Fruit fly (Drosophila melanogaster) whole organism, adult: ENCODE measurements around the gene CG12992.

Source experiments
- CG11617 ChIP-seq: fragments of 200-800 bp; sonication (Bioruptor generic); optimal IDR thresholded peaks from 2 replicates; lab custom pipeline; 2017; ENCODE audit warnings: mild to moderate bottlenecking, missing biosample characterization, missing genetic modification reagents, missing genetic modification characterization
- CG12768 ChIP-seq: fragments of 200-800 bp; sonication (Bioruptor generic); optimal IDR thresholded peaks from 2 replicates; lab custom pipeline; 2017; ENCODE audit warnings: missing biosample characterization, missing genetic modification characterization, mild to moderate bottlenecking, moderate library complexity, missing genetic modification reagents
- CG14711 ChIP-seq: fragments of 200-800 bp; sonication (Bioruptor generic); optimal IDR thresholded peaks from 2 replicates; lab custom pipeline; 2018; ENCODE audit warnings: missing biosample characterization, mild to moderate bottlenecking, missing genetic modification characterization, moderate library complexity
- CG1620 ChIP-seq: fragments of 200-800 bp; sonication (Bioruptor generic); optimal IDR thresholded peaks from 2 replicates; lab custom pipeline; 2016; ENCODE audit warnings: missing biosample characterization, missing genetic modification characterization
- CG33017 ChIP-seq: fragments of 200-800 bp; sonication (Bioruptor generic); optimal IDR thresholded peaks from 2 replicates; lab custom pipeline; 2018; ENCODE audit warnings: missing biosample characterization, mild to moderate bottlenecking, missing genetic modification characterization, moderate library complexity
- CG5204 ChIP-seq: fragments of 200-800 bp; sonication (Bioruptor generic); optimal IDR thresholded peaks from 2 replicates; lab custom pipeline; 2016; ENCODE audit warnings: missing biosample characterization, missing genetic modification characterization
- CG7045 ChIP-seq: fragments of 200-800 bp; sonication (Bioruptor generic); optimal IDR thresholded peaks from 2 replicates; lab custom pipeline; 2017; ENCODE audit warnings: missing biosample characterization, mild to moderate bottlenecking, missing genetic modification characterization
- CG7101 ChIP-seq: fragments of 200-800 bp; sonication (Bioruptor generic); optimal IDR thresholded peaks from 2 replicates; lab custom pipeline; 2018; ENCODE audit warnings: missing biosample characterization, mild to moderate bottlenecking, missing genetic modification characterization, moderate library complexity
- Clk ChIP-seq: fragments of 200-800 bp; sonication (Bioruptor generic); optimal IDR thresholded peaks from 2 replicates; lab custom pipeline; 2017; ENCODE audit warnings: missing biosample characterization, missing genetic modification characterization
- Crg-1 ChIP-seq: fragments of 200-800 bp; sonication (Bioruptor generic); optimal IDR thresholded peaks from 2 replicates; lab custom pipeline; 2016; ENCODE audit warnings: missing biosample characterization, missing genetic modification characterization
- Hr96 ChIP-seq: fragments of 200-800 bp; sonication (Bioruptor generic); optimal IDR thresholded peaks from 2 replicates; lab custom pipeline; 2016; ENCODE audit warnings: missing biosample characterization, missing genetic modification characterization
- Mnt ChIP-seq: fragments of 200-800 bp; sonication (Bioruptor generic); optimal IDR thresholded peaks from 2 replicates; lab custom pipeline; 2016; ENCODE audit warnings: missing biosample characterization, mild to moderate bottlenecking, missing genetic modification characterization
- bab1 ChIP-seq: fragments of 200-800 bp; sonication (Bioruptor generic); optimal IDR thresholded peaks from 3 replicates; lab custom pipeline; 2019; ENCODE audit warnings: missing biosample characterization, mild to moderate bottlenecking, missing genetic modification characterization, moderate library complexity
- cic ChIP-seq: fragments of 200-800 bp; sonication (Bioruptor generic); optimal IDR thresholded peaks from 2 replicates; lab custom pipeline; 2017; ENCODE audit warnings: missing biosample characterization, mild to moderate bottlenecking, missing genetic modification characterization, moderate library complexity
- cnc ChIP-seq, 2 experiments: fragments of >200 bp; optimal IDR thresholded peaks; 2 replicates each; lab custom pipeline; 2017
- kay ChIP-seq: fragments of 200-800 bp; sonication (Bioruptor generic); peaks from one replicate; lab custom pipeline; 2016; ENCODE audit warnings: missing biosample characterization, missing genetic modification characterization, borderline replicate concordance
- ovo ChIP-seq: fragments of 200-800 bp; sonication (Bioruptor generic); optimal IDR thresholded peaks from 2 replicates; lab custom pipeline; 2016; ENCODE audit warnings: missing biosample characterization, missing genetic modification characterization
- pad ChIP-seq: fragments of 200-800 bp; sonication (Bioruptor generic); optimal IDR thresholded peaks from 3 replicates; lab custom pipeline; 2017; ENCODE audit warnings: missing biosample characterization, missing genetic modification characterization, mild to moderate bottlenecking, moderate library complexity, missing genetic modification reagents
- tj ChIP-seq: fragments of 200-800 bp; sonication (Bioruptor generic); optimal IDR thresholded peaks from 3 replicates; lab custom pipeline; 2017; ENCODE audit warnings: missing biosample characterization, mild to moderate bottlenecking, missing genetic modification characterization, moderate library complexity
- toe ChIP-seq: fragments of 200-800 bp; sonication (Bioruptor generic); optimal IDR thresholded peaks from 2 replicates; lab custom pipeline; 2016; ENCODE audit warnings: missing biosample characterization, missing genetic modification characterization

Gene CG12992

DNA sequence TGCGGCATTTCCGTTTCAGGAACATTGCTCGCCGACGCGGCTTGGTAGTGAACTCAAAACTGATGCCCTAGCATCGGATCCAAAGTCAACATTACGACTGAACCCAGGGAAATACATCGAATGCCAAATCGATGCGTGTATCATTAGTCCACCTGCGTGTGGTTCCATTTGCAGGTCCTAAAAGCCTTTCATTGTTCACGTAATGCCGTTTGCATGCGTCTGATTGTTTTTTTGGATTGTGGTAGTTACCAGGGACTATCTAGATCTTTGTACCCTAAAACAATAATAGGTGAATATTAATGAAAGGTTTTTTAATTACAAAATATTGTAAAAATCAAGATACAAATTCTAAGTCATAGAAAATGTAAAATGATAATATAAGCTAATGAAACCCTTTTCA, 19.5 kb upstream of the CG12992 start, which contains the start of gene ppk23:
Gene ppk23, minus strand, starts transcription at position 101 of the 400 bp plus-strand sequence.
- TF ChIP-seq ovo (GFP tag; lab: Kevin White, UChicago) (no peak), CG7045 (GFP tag; lab: Kevin White, UChicago) (no peak), Hr96 (GFP tag; lab: Kevin White, UChicago) (no peak), CG11617 (GFP tag; lab: Kevin White, UChicago) (no peak), CG33017 (tag; lab: Kevin White, UChicago) (no peak), tj (GFP tag; lab: Kevin White, UChicago) (no peak), Crg-1 (GFP tag; lab: Kevin White, UChicago) (no peak), CG7101 (no peak), toe (no peak), CG14711 (tag; lab: Kevin White, UChicago) (no peak), cic (GFP tag; lab: Kevin White, UChicago) (no peak), Mnt (GFP tag; lab: Kevin White, UChicago) (no peak), CG5204 (no peak), bab1 (GFP tag; lab: Kevin White, UChicago) (no peak), cnc (optimal IDR thresholded peaks at IDR 0.05; lab: Kevin White, UChicago) (no peak)

DNA sequence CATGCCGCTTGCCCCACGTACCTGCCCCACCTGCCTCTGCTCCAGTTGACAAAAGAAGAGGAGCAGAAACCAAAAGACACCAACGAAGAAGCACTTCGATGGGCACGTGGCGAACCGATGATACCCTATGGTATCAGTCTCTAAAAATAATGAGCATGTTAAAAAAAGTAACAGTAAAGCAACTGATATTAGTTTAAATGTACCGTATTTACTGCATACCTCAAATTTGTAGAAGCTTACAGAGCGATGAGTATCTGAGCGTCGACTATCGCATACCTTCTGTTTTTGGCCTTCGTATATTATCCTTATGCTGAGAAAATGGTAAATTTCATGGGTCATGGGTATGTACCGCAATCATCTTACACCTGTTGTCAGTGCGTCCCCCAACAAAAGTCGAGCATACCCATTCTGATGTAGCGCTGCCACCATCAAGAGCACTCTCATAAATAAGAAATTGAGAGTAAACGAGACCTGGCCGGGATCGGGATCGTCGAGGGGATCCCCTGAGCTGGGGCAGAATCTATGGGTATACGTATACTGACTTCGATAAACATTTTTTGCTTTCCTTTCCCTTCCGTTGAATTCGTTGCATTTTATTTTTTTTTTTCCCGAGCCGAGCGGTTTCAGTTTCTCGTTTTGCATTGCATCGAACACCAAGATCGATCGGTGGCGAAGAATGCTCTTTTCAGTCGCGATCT, 17.6 kb upstream of the CG12992 start:
- no peak for TF ChIP-seq CG7101
- TF ChIP-seq CG5204, result no peak
- no peak for TF ChIP-seq cnc (optimal IDR thresholded peaks at IDR 0.05; lab: Kevin White, UChicago)

DNA sequence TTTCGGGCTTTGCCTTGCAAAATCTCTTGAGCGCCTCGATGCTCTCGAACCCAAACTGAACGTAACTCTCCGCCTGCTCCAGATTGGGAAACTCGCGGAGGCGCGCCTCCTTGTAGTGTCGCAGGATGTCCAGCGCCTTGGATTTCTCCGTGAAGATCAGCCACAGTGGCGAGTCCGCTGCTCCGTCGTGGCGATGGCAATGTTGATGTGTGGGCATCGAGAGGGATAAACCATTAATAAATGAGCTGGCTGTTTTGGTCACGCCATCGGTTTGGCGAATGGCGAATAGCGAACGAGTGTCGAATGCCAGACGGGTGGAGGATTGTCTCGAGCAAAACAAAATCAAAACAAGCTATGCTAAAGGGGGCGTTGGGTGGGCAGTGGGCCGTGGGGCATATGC, 12.8 kb upstream of the CG12992 start:
- TF ChIP-seq CG33017 (tag; lab: Kevin White, UChicago) (no peak), ovo (GFP tag; lab: Kevin White, UChicago) (no peak), kay (GFP tag; lab: Kevin White, UChicago) (no peak), Hr96 (GFP tag; lab: Kevin White, UChicago) (no peak), Mnt (GFP tag; lab: Kevin White, UChicago) (no peak), Clk (GFP tag; lab: Kevin White, UChicago) (no peak), CG11617 (GFP tag; lab: Kevin White, UChicago) (no peak), CG14711 (tag; lab: Kevin White, UChicago) (no peak), cic (GFP tag; lab: Kevin White, UChicago) (no peak), bab1 (GFP tag; lab: Kevin White, UChicago) (peak; percentile 18), toe (no peak), CG7101 (no peak), CG5204 (no peak), cnc (optimal IDR thresholded peaks at IDR 0.05; lab: Kevin White, UChicago) (no peak), CG7045 (GFP tag; lab: Kevin White, UChicago) (peak; percentile 10), CG1620 (GFP tag; lab: Kevin White, UChicago) (no peak), pad (GFP tag; lab: Kevin White, UChicago) (no peak)

DNA sequence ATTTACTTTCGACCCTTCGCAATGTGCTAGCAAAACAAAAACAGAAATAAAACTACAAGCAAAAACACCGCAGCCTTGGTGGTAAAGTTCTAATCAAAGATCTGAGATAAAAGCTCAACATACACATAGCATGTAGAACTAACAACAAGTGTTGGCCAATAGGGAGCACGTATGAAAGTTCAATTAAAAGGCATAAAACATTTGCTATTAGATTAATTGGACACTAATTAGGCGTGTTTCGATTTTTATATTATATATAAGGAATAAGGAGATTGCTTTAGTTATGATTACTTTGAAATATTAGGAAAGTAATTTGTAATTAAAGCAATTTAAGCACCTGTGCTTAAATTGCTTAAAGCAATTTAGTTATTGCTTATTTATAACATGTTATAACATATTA, 12.1 kb upstream of the CG12992 start:
- no peak for TF ChIP-seq toe
- no peak for TF ChIP-seq CG14711 (tag; lab: Kevin White, UChicago)
- TF ChIP-seq kay (GFP tag; lab: Kevin White, UChicago), result peak; percentile 45
- TF ChIP-seq bab1 (GFP tag; lab: Kevin White, UChicago), result no peak

- no peak for TF ChIP-seq CG7101
- TF ChIP-seq Clk (GFP tag; lab: Kevin White, UChicago), result no peak
- no peak for TF ChIP-seq CG5204
- no peak for TF ChIP-seq CG12768 (GFP tag; lab: Kevin White, UChicago)
- no peak for TF ChIP-seq Crg-1 (GFP tag; lab: Kevin White, UChicago)
- TF ChIP-seq CG11617 (GFP tag; lab: Kevin White, UChicago), result no peak
- no peak for TF ChIP-seq cic (GFP tag; lab: Kevin White, UChicago)
- no peak for TF ChIP-seq bab1 (GFP tag; lab: Kevin White, UChicago)
- TF ChIP-seq Hr96 (GFP tag; lab: Kevin White, UChicago), result no peak
- no peak for TF ChIP-seq CG33017 (tag; lab: Kevin White, UChicago)
- no peak for TF ChIP-seq Mnt (GFP tag; lab: Kevin White, UChicago)
- no peak for TF ChIP-seq toe
- no peak for TF ChIP-seq CG14711 (tag; lab: Kevin White, UChicago)
Measured at dm6 chrX:17577356-17577755, 11.3 kb upstream of the CG12992 start.

- TF ChIP-seq CG11617 (GFP tag; lab: Kevin White, UChicago) (peak; percentile 2), cnc (optimal IDR thresholded peaks at IDR 0.05; lab: Kevin White, UChicago) (no peak), CG7045 (GFP tag; lab: Kevin White, UChicago) (no peak), toe (no peak), tj (GFP tag; lab: Kevin White, UChicago) (no peak), ovo (GFP tag; lab: Kevin White, UChicago) (no peak), CG5204 (no peak), bab1 (GFP tag; lab: Kevin White, UChicago) (no peak), Hr96 (GFP tag; lab: Kevin White, UChicago) (no peak), kay (GFP tag; lab: Kevin White, UChicago) (peak; percentile 56), Crg-1 (GFP tag; lab: Kevin White, UChicago) (no peak), Mnt (GFP tag; lab: Kevin White, UChicago) (no peak), pad (GFP tag; lab: Kevin White, UChicago) (no peak), CG14711 (tag; lab: Kevin White, UChicago) (no peak), CG12768 (GFP tag; lab: Kevin White, UChicago) (no peak), cic (GFP tag; lab: Kevin White, UChicago) (no peak), Clk (GFP tag; lab: Kevin White, UChicago) (no peak), CG33017 (tag; lab: Kevin White, UChicago) (no peak), CG1620 (GFP tag; lab: Kevin White, UChicago) (no peak), CG7101 (peak; percentile 21)
Measured at dm6 chrX:17578124-17578523, 10.5 kb upstream of the CG12992 start.
